Worm (Caenorhabditis elegans): ENCODE measurements around the gene K07D4.9.

DNA sequence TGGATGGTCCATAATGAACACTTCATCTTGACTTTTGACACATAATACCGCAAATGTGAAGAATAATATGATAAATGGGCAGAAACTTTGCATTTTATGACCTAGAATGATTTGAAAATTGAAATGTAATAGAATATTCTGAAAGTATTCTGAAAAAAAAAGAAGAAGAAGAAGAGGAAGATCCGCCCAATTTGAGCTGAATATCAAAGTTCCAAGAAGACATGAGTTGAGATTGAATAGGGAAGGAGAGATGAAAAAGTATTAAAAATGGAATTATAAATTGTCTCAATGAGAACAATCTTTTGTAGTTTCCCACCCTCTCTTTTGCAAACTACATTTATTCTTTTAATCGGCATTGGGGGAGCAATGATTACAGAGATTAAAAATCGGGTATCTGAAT is 3.9 kb downstream of the K07D4.9 start, which contains the start of gene K07D4.4:
- TF ChIP-seq hlh-30 (tag; optimal IDR thresholded peaks at IDR 0.05; ENCODE audit: insufficient read depth) (no peak), ets-4 (tag; optimal IDR thresholded peaks at IDR 0.05) (no peak), hlh-13 (GFP tag; optimal IDR thresholded peaks at IDR 0.05) (no peak), dmd-4 (tag; optimal IDR thresholded peaks at IDR 0.05; ENCODE audit: borderline replicate concordance) (no peak), ama-1 (optimal IDR thresholded peaks at IDR 0.05) (no peak), hlh-15 (tag; optimal IDR thresholded peaks at IDR 0.05) (no peak), ceh-45 (GFP tag; IDR thresholded peaks at IDR 0.05) (no peak), ceh-19 (GFP tag; optimal IDR thresholded peaks at IDR 0.05) (no peak)
